Worm (Caenorhabditis elegans) whole organism, mixed stage, embryonic: ENCODE data around the gene R144.12.

Experiments used
- ces-1 ChIP-seq: fragments of 150-350 bp; optimal IDR thresholded peaks from 2 replicates; lab custom pipeline; 2014; ENCODE audit warnings: missing biosample characterization, missing genetic modification reagents, missing genetic modification characterization
- lin-32 ChIP-seq: fragments of 200-800 bp; sonication (Bioruptor generic); optimal IDR thresholded peaks from 2 replicates; lab custom pipeline; 2018; ENCODE audit warnings: mild to moderate bottlenecking, missing genetic modification characterization, missing compliant biosample characterization
- nhr-28 ChIP-seq: fragments of 150-350 bp; optimal IDR thresholded peaks from 2 replicates; lab custom pipeline; 2014; ENCODE audit warnings: missing biosample characterization, missing genetic modification characterization
- pha-4 ChIP-seq: fragments of 150-350 bp; optimal IDR thresholded peaks from 2 replicates; lab custom pipeline; 2018; ENCODE audit warnings: missing biosample characterization, missing genetic modification reagents, missing genetic modification characterization
- unc-62 ChIP-seq: fragments of 150-350 bp; optimal IDR thresholded peaks from 2 replicates; lab custom pipeline; 2014; ENCODE audit warnings: missing biosample characterization, missing genetic modification reagents, missing genetic modification characterization

DNA sequence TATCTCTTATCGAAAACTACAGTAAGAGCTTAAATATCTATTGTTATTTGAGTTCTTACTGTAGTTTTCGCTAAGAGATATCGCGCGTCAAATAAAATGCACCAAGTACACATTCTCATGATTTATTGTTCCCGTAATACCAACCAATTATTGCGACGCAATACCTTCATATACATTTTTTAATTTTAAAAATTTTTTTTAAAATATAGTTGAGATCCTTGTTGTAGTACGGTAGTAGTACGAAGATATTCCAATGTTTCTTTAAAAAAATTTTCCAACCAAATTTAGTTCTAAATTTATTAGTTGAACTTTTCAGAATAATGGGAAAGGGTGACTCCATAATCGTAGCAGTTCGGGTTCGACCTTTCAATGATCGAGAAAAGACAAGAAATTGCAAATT, 23.8 kb upstream of the R144.12 start, which contains the start of gene klp-6:
- no peak for TF ChIP-seq pha-4 (tag; lab: Kevin White, UChicago)
- no peak for TF ChIP-seq unc-62 (GFP tag; lab: Kevin White, UChicago)
- TF ChIP-seq lin-32 = no peak
- no peak for TF ChIP-seq ces-1 (GFP tag; lab: Kevin White, UChicago)
- TF ChIP-seq nhr-28 = no peak
